Fruit fly (Drosophila melanogaster) whole organism, embryonic: ENCODE results near the gene CG14357.

ENCODE experiments used
- CG12744 ChIP-seq: fragments of 200-800 bp; sonication (Bioruptor generic); optimal IDR thresholded peaks from 2 replicates; lab custom pipeline; 2016; ENCODE audit warnings: missing biosample characterization, missing genetic modification characterization
- CG15514 ChIP-seq: fragments of 200-800 bp; sonication (Bioruptor generic); optimal IDR thresholded peaks from 3 replicates; lab custom pipeline; 2017; ENCODE audit warnings: missing biosample characterization, missing genetic modification characterization, mild to moderate bottlenecking, moderate library complexity, missing genetic modification reagents
- CG3407 ChIP-seq: fragments of 200-800 bp; sonication (Bioruptor generic); optimal IDR thresholded peaks from 2 replicates; lab custom pipeline; 2018; ENCODE audit warnings: missing biosample characterization, mild to moderate bottlenecking, missing genetic modification characterization
- CG4820 ChIP-seq: fragments of 200-800 bp; sonication (Bioruptor generic); optimal IDR thresholded peaks from 3 replicates; lab custom pipeline; 2016; ENCODE audit warnings: missing biosample characterization, missing genetic modification characterization
- CG7928 ChIP-seq: fragments of 200-800 bp; sonication (Bioruptor generic); optimal IDR thresholded peaks from 2 replicates; lab custom pipeline; 2017; ENCODE audit warnings: missing biosample characterization, mild to moderate bottlenecking, missing genetic modification characterization
- CG8359 ChIP-seq: fragments of 200-800 bp; sonication (Bioruptor generic); optimal IDR thresholded peaks from 2 replicates; lab custom pipeline; 2017; ENCODE audit warnings: missing biosample characterization, mild to moderate bottlenecking, missing genetic modification characterization, borderline replicate concordance
- CkIIα-i1 ChIP-seq: fragments of 200-800 bp; sonication (Bioruptor generic); IDR thresholded peaks from 2 replicates; pipeline ENCODE4 v1.3.6; 2022; ENCODE audit warnings: missing biosample characterization, missing genetic modification characterization
- Hr51 ChIP-seq, 2 experiments: fragments of 200-800 bp; sonication (Bioruptor generic); optimal IDR thresholded peaks; 2 replicates in 1 of 2; 3 replicates in 1 of 2; lab custom pipeline; 2016 to 2018; ENCODE audit warnings: missing biosample characterization in 2 of 2, missing genetic modification characterization in 2 of 2, mild to moderate bottlenecking in 1 of 2, moderate library complexity in 1 of 2
- MTF-1 ChIP-seq: fragments of 200-800 bp; sonication (Bioruptor generic); optimal IDR thresholded peaks from 2 replicates; lab custom pipeline; 2018; ENCODE audit warnings: missing biosample characterization, mild to moderate bottlenecking, missing genetic modification characterization, borderline replicate concordance
- bigmax ChIP-seq: fragments of 200-800 bp; sonication (Bioruptor generic); optimal IDR thresholded peaks from 2 replicates; lab custom pipeline; 2018; ENCODE audit warnings: missing biosample characterization, mild to moderate bottlenecking, missing genetic modification characterization
- cwo ChIP-seq: fragments of 200-800 bp; sonication (Bioruptor generic); optimal IDR thresholded peaks from 3 replicates; lab custom pipeline; 2017; ENCODE audit warnings: missing biosample characterization, missing genetic modification characterization, mild to moderate bottlenecking, moderate library complexity, missing genetic modification reagents
- row ChIP-seq: fragments of 200-800 bp; sonication (Bioruptor generic); IDR thresholded peaks from 3 replicates; pipeline ENCODE4 v1.3.6; 2022; ENCODE audit warnings: missing biosample characterization, missing genetic modification characterization
- sr ChIP-seq: fragments of 200-800 bp; sonication (Bioruptor generic); IDR thresholded peaks from 3 replicates; pipeline ENCODE4 v1.3.6; 2022; ENCODE audit warnings: missing biosample characterization, missing genetic modification characterization

Gene CG14357

DNA sequence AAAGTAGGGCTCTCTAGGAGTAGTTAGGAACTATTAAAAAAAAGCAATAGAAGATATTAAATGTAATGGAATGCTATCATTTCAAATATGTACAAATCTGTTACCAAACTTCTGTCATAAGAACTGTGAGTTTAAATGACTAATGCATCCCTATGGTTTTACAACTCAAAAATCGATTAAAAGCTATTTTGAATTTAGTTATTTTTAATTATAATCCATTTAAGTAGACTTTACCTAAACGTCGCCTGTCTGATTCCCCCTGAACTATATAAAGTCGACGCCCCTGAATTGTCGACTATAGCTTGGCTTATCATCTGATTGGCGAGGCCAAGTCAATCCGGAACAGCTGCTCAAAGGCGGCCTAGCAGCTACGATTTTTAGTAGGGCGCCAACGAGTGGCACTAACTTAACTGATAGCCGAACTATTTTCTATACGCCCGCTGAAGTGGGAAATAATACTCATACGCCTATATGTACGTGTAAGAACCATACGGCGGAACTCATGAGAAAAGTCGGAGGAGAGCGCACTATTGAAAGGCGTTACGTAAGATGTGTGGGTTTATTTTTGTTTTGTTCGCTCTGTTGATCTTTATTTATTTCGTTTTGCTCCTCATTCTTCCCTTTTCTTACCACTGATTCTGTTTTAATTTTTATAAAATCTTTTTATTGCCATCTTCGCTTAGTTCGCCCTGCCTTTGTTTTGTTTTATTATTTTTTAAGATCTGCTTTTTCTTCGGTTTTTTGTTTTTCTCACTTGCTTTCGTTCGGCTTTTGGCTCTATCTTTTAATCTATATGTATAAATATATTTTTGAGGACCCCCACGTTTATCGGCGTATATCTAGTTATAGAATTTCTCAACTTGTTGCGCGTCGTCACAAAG, 49.7 kb downstream of the CG14357 start (continued):
- TF ChIP-seq CG7928 (GFP tag; lab: Kevin White, UChicago) (no peak), bigmax (GFP tag; lab: Kevin White, UChicago) (no peak), CG8359 (GFP tag; lab: Kevin White, UChicago) (peak; percentile 18), row (GFP tag; lab: Robert Waterston, UW) (peak; percentile 36), sr (0 out of 3 replicates have a peak, but pooled peaks have one; percentile 51), CG4820 (GFP tag; lab: Kevin White, UChicago) (peak; percentile 39), Hr51 (GFP tag; optimal IDR thresholded peaks at IDR 0.05; lab: Kevin White, UChicago) (peak in 1 of 2 experiments; percentile 60), CG15514 (GFP tag; lab: Kevin White, UChicago) (peak; percentile 8), CkIIα-i1 (GFP tag; lab: Robert Waterston, UW) (no peak), MTF-1 (no peak), CG3407 (GFP tag; lab: Kevin White, UChicago) (no peak), cwo (GFP tag; lab: Kevin White, UChicago) (peak; percentile 56), CG12744 (no peak)
- TF ChIP-seq, all 482 proteins: peak for 127
